Fruit fly (Drosophila melanogaster) whole organism, wandering third instar larva: ENCODE data around the gene CG18731.

Experiments used
- Abd-B ChIP-seq: fragments of >200 bp; optimal IDR thresholded peaks from 2 replicates; lab custom pipeline; 2017; ENCODE audit warnings: missing biosample characterization, missing genetic modification characterization
- CG32264 ChIP-seq: fragments of 200-800 bp; sonication (Bioruptor generic); optimal IDR thresholded peaks from 2 replicates; lab custom pipeline; 2016; ENCODE audit warnings: missing biosample characterization, missing genetic modification characterization
- CG9705 ChIP-seq: fragments of 200-800 bp; sonication (Bioruptor generic); optimal IDR thresholded peaks from 2 replicates; lab custom pipeline; 2018; ENCODE audit warnings: missing biosample characterization, mild to moderate bottlenecking, missing genetic modification characterization
- CrebA ChIP-seq: fragments of 200-800 bp; sonication (Bioruptor generic); optimal IDR thresholded peaks from 2 replicates; lab custom pipeline; 2016; ENCODE audit warnings: missing biosample characterization, mild to moderate bottlenecking, missing genetic modification characterization, borderline replicate concordance
- Dfd ChIP-seq: fragments of >200 bp; optimal IDR thresholded peaks from 2 replicates; lab custom pipeline; 2017; ENCODE audit warnings: missing biosample characterization, missing genetic modification characterization
- Dif ChIP-seq: fragments of 200-275, 200-300 bp; sonication (Bioruptor generic); optimal IDR thresholded peaks from 2 replicates; lab custom pipeline; 2018; ENCODE audit warnings: missing biosample characterization, missing genetic modification characterization; ENCODE audit not compliant: partially characterized antibody
- GATAd ChIP-seq: sonication (Bioruptor generic); optimal IDR thresholded peaks from 2 replicates; lab custom pipeline; 2016; ENCODE audit warnings: missing biosample characterization, missing genetic modification characterization
- HLH106 ChIP-seq: fragments of 200-800 bp; optimal IDR thresholded peaks from 3 replicates; lab custom pipeline; 2019; ENCODE audit warnings: missing biosample characterization, mild to moderate bottlenecking, missing genetic modification characterization, moderate library complexity
- Hr78 ChIP-seq: fragments of >200 bp; optimal IDR thresholded peaks from 2 replicates; lab custom pipeline; 2017; ENCODE audit warnings: missing biosample characterization, missing genetic modification characterization
- Hr83 ChIP-seq: fragments of 200-300 bp; sonication (Bioruptor generic); optimal IDR thresholded peaks from 2 replicates; lab custom pipeline; 2016; ENCODE audit warnings: missing biosample characterization, mild to moderate bottlenecking, missing genetic modification characterization, moderate library complexity; ENCODE audit not compliant: poor library complexity, severe bottlenecking
- Jra ChIP-seq: sonication (Bioruptor generic); optimal IDR thresholded peaks from 2 replicates; lab custom pipeline; 2016; ENCODE audit warnings: missing biosample characterization, missing genetic modification characterization
- Mio ChIP-seq: sonication (Bioruptor generic); optimal IDR thresholded peaks from 2 replicates; lab custom pipeline; 2016; ENCODE audit warnings: missing biosample characterization, missing genetic modification characterization
- N ChIP-seq: fragments of >200 bp; optimal IDR thresholded peaks from 2 replicates; lab custom pipeline; 2018; ENCODE audit warnings: missing biosample characterization, missing external identifiers, missing genetic modification characterization
- OdsH ChIP-seq: fragments of 200-800 bp; sonication (Bioruptor generic); optimal IDR thresholded peaks from 2 replicates; lab custom pipeline; 2016; ENCODE audit warnings: missing biosample characterization, mild to moderate bottlenecking, missing genetic modification characterization
- Rel ChIP-seq, 2 experiments: fragments of 200-800 bp; sonication (Bioruptor generic) in 1 of 2; optimal IDR thresholded peaks; 2 replicates in 1 of 2; 3 replicates in 1 of 2; lab custom pipeline; 2016 to 2019; ENCODE audit warnings: mild to moderate bottlenecking in 2 of 2, missing biosample characterization in 2 of 2, missing genetic modification characterization in 2 of 2, moderate library complexity in 1 of 2
- Sp1 ChIP-seq: fragments of 200-800 bp; sonication (Bioruptor generic); optimal IDR thresholded peaks from 3 replicates; lab custom pipeline; 2019; ENCODE audit warnings: missing biosample characterization, mild to moderate bottlenecking, missing genetic modification characterization, moderate library complexity
- Vsx2 ChIP-seq: fragments of 200-300, 225-300 bp; sonication (Bioruptor generic); optimal IDR thresholded peaks from 2 replicates; lab custom pipeline; 2018; ENCODE audit warnings: missing biosample characterization, missing genetic modification characterization; ENCODE audit not compliant: partially characterized antibody
- br ChIP-seq: fragments of 200-800 bp; sonication (Bioruptor generic); optimal IDR thresholded peaks from 2 replicates; lab custom pipeline; 2016; ENCODE audit warnings: missing biosample characterization, missing genetic modification characterization
- brk ChIP-seq: fragments of 200-800 bp; sonication (Bioruptor generic); optimal IDR thresholded peaks from 2 replicates; lab custom pipeline; 2016; ENCODE audit warnings: missing biosample characterization, mild to moderate bottlenecking, missing genetic modification characterization
- dl ChIP-seq, 2 experiments: fragments of 175-275, 200-275 bp in 1 of 2; fragments of 200-275 bp in 1 of 2; sonication (Bioruptor generic); optimal IDR thresholded peaks; lab custom pipeline; 2018; ENCODE audit warnings: mild to moderate bottlenecking in 2 of 2, missing biosample characterization in 2 of 2, missing genetic modification characterization in 2 of 2, moderate library complexity in 2 of 2; ENCODE audit not compliant: partially characterized antibody in 2 of 2, insufficient read depth in 1 of 2
- dsf ChIP-seq: sonication (Bioruptor generic); optimal IDR thresholded peaks from 2 replicates; lab custom pipeline; 2016; ENCODE audit warnings: missing biosample characterization, missing genetic modification characterization, borderline replicate concordance
- ey ChIP-seq: fragments of 200-800 bp; sonication (Bioruptor generic); optimal IDR thresholded peaks from 2 replicates; lab custom pipeline; 2016; ENCODE audit warnings: missing biosample characterization, missing genetic modification characterization
- foxo ChIP-seq, 2 experiments: fragments of 200-800 bp; sonication (Bioruptor generic); optimal IDR thresholded peaks; 2 replicates in 1 of 2; 3 replicates in 1 of 2; lab custom pipeline; 2016 to 2017; ENCODE audit warnings: missing biosample characterization in 2 of 2, missing genetic modification characterization in 2 of 2
- fru ChIP-seq: fragments of 200-800 bp; sonication (Bioruptor generic); optimal IDR thresholded peaks from 3 replicates; lab custom pipeline; 2016; ENCODE audit warnings: missing biosample characterization, mild to moderate bottlenecking, missing genetic modification characterization
- h ChIP-seq: fragments of 200-800 bp; sonication (Bioruptor generic); optimal IDR thresholded peaks from 3 replicates; lab custom pipeline; 2016; ENCODE audit warnings: missing biosample characterization, mild to moderate bottlenecking, missing genetic modification characterization
- jim ChIP-seq: fragments of 175-275, 200-325 bp; sonication (Bioruptor generic); optimal IDR thresholded peaks from 2 replicates; lab custom pipeline; 2016; ENCODE audit warnings: missing biosample characterization, mild to moderate bottlenecking, missing genetic modification characterization
- lola ChIP-seq: fragments of >200 bp; optimal IDR thresholded peaks from 2 replicates; lab custom pipeline; 2017; ENCODE audit warnings: missing biosample characterization, missing genetic modification characterization
- pan ChIP-seq: fragments of >200 bp; optimal IDR thresholded peaks from 2 replicates; lab custom pipeline; 2017
- rgr ChIP-seq: fragments of 200-800 bp; sonication (Bioruptor generic); optimal IDR thresholded peaks from 3 replicates; lab custom pipeline; 2016; ENCODE audit warnings: missing biosample characterization, mild to moderate bottlenecking, missing genetic modification characterization
- sage ChIP-seq: fragments of 200-800 bp; sonication (Bioruptor generic); optimal IDR thresholded peaks from 2 replicates; lab custom pipeline; 2016; ENCODE audit warnings: missing biosample characterization, mild to moderate bottlenecking, missing genetic modification characterization
- sv ChIP-seq: fragments of 200-800 bp; sonication (Bioruptor generic); optimal IDR thresholded peaks from 3 replicates; lab custom pipeline; 2016; ENCODE audit warnings: missing biosample characterization, missing genetic modification characterization
- tai ChIP-seq: sonication (Bioruptor generic); optimal IDR thresholded peaks from 2 replicates; lab custom pipeline; 2016; ENCODE audit warnings: missing biosample characterization, missing genetic modification characterization
- usp ChIP-seq: fragments of >200 bp; optimal IDR thresholded peaks from 2 replicates; lab custom pipeline; 2017; ENCODE audit warnings: missing biosample characterization, missing genetic modification characterization
- woc ChIP-seq: sonication (Bioruptor generic); optimal IDR thresholded peaks from 2 replicates; lab custom pipeline; 2016; ENCODE audit warnings: missing biosample characterization, mild to moderate bottlenecking, missing genetic modification characterization

CG18731 gene

dm6 chr3R:29697841-29698240, 27.0 kb upstream of the CG18731 start:
- no peak for TF ChIP-seq dsf (GFP tag; lab: Kevin White, UChicago)
- TF ChIP-seq usp (GFP tag; lab: Kevin White, UChicago): no peak
- TF ChIP-seq Rel (GFP tag; optimal IDR thresholded peaks at IDR 0.05; lab: Kevin White, UChicago): no peak
- TF ChIP-seq Rel (tag; optimal IDR thresholded peaks at IDR 0.05; lab: Kevin White, UChicago): no peak
- TF ChIP-seq tai (GFP tag; lab: Kevin White, UChicago): no peak
- no peak for TF ChIP-seq CG32264
- TF ChIP-seq foxo (GFP tag; optimal IDR thresholded peaks at IDR 0.05; lab: Kevin White, UChicago): no peak
- no peak for TF ChIP-seq jim (GFP tag; lab: Kevin White, UChicago)
- TF ChIP-seq fru (GFP tag; lab: Kevin White, UChicago): no peak
- TF ChIP-seq Hr78: no peak
- no peak for TF ChIP-seq sage (GFP tag; lab: Kevin White, UChicago)
- TF ChIP-seq Abd-B (GFP tag; lab: Kevin White, UChicago): no peak
- no peak for TF ChIP-seq h
- no peak for TF ChIP-seq CG9705 (GFP tag; lab: Kevin White, UChicago)
- TF ChIP-seq pan: no peak
- no peak for TF ChIP-seq CrebA (GFP tag; lab: Kevin White, UChicago)
- TF ChIP-seq Hr83 (GFP tag; lab: Kevin White, UChicago): no peak
- TF ChIP-seq sv (GFP tag; lab: Kevin White, UChicago): no peak

dm6 chr3R:29699220-29699619, 25.6 kb upstream of the CG18731 start:
- no peak for TF ChIP-seq OdsH
- TF ChIP-seq dl (GFP tag; optimal IDR thresholded peaks at IDR 0.05; lab: Kevin White, UChicago; ENCODE audit: insufficient read depth in 1 of 2, partially characterized antibody in 2 of 2): no peak
- TF ChIP-seq GATAd (GFP tag; lab: Kevin White, UChicago): no peak
- TF ChIP-seq sv (GFP tag; lab: Kevin White, UChicago): no peak
- no peak for TF ChIP-seq Mio (GFP tag; lab: Kevin White, UChicago)
- TF ChIP-seq foxo (GFP tag; optimal IDR thresholded peaks at IDR 0.05; lab: Kevin White, UChicago): no peak
- no peak for TF ChIP-seq fru (GFP tag; lab: Kevin White, UChicago)
- no peak for TF ChIP-seq Jra (GFP tag; lab: Kevin White, UChicago)
- TF ChIP-seq pan: no peak
- TF ChIP-seq tai (GFP tag; lab: Kevin White, UChicago): no peak

DNA sequence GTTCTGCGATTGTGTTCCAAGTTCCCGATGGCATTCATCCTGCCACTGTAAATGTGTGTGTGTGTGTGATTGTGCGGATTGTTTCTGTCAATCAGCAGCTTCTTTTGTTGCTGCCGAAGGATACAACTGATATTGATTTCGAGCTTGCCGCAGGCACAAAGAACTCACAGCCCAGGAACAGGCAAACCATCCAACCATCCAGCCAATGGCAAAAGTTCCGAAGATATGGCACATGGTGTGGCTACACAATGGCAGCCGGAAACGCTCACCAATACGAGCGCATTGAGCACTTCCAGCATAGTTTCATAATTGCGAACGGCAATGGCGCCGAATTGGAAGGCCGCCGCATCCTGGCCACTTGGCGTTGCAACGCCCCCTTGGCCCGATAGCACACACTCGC, 23.1 kb upstream of the CG18731 start:
- TF ChIP-seq woc (GFP tag; lab: Kevin White, UChicago): no peak
- no peak for TF ChIP-seq N (GFP tag; lab: Kevin White, UChicago)
- TF ChIP-seq Rel (GFP tag; optimal IDR thresholded peaks at IDR 0.05; lab: Kevin White, UChicago): no peak
- no peak for TF ChIP-seq Rel (tag; optimal IDR thresholded peaks at IDR 0.05; lab: Kevin White, UChicago)
- no peak for TF ChIP-seq fru (GFP tag; lab: Kevin White, UChicago)
- TF ChIP-seq Dif (GFP tag; lab: Kevin White, UChicago): no peak
- TF ChIP-seq sage (GFP tag; lab: Kevin White, UChicago): no peak
- no peak for TF ChIP-seq CG32264
- TF ChIP-seq HLH106: no peak
- TF ChIP-seq Sp1 (GFP tag; lab: Kevin White, UChicago): no peak
- TF ChIP-seq Dfd (GFP tag; lab: Kevin White, UChicago): no peak
- no peak for TF ChIP-seq brk
- no peak for TF ChIP-seq lola (GFP tag; lab: Kevin White, UChicago)

DNA sequence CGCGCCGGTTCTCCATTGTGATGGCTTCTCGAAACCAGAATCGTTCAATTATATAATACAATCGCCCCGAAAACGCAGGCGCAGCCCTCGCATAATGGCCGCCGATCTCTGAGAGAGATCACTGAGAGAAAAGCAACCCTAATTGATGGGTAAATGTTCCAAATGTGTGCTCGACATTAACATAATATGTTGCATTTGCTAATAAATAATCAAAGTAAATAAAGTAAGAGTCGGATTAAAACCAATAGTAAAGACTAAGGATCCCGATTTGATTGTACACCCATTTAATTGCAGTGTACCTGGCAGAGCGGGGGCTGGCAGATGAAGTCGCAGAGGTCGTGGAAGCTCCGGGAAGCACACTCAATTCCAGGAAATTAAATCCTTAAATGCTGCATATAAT, 20.3 kb upstream of the CG18731 start:
- TF ChIP-seq GATAd (GFP tag; lab: Kevin White, UChicago) (no peak), foxo (GFP tag; optimal IDR thresholded peaks at IDR 0.05; lab: Kevin White, UChicago) (peak in 1 of 2 experiments; percentile 50), Hr78 (no peak), Vsx2 (GFP tag; lab: Kevin White, UChicago) (no peak), jim (GFP tag; lab: Kevin White, UChicago) (no peak), Sp1 (GFP tag; lab: Kevin White, UChicago) (no peak), usp (GFP tag; lab: Kevin White, UChicago) (no peak), br (GFP tag; lab: Kevin White, UChicago) (peak; percentile 30), Mio (GFP tag; lab: Kevin White, UChicago) (no peak), ey (GFP tag; lab: Kevin White, UChicago) (peak; percentile 34), Hr83 (GFP tag; lab: Kevin White, UChicago) (no peak), HLH106 (peak; percentile 45), fru (GFP tag; lab: Kevin White, UChicago) (peak; percentile 47), Rel (GFP tag; optimal IDR thresholded peaks at IDR 0.05; lab: Kevin White, UChicago) (no peak), Rel (tag; optimal IDR thresholded peaks at IDR 0.05; lab: Kevin White, UChicago) (no peak), brk (no peak), CrebA (GFP tag; lab: Kevin White, UChicago) (no peak), h (peak; percentile 61), N (GFP tag; lab: Kevin White, UChicago) (no peak), CG32264 (no peak), rgr (GFP tag; lab: Kevin White, UChicago) (no peak), tai (GFP tag; lab: Kevin White, UChicago) (no peak), Dfd (GFP tag; lab: Kevin White, UChicago) (no peak), dsf (GFP tag; lab: Kevin White, UChicago) (no peak), sv (GFP tag; lab: Kevin White, UChicago) (no peak), Abd-B (GFP tag; lab: Kevin White, UChicago) (no peak), pan (no peak)
